Worm (Caenorhabditis elegans) whole organism, L4/young adult: ENCODE data around the gene srt-73.

Experiments
- W03F9.2 ChIP-seq: fragments of 150-350 bp; optimal IDR thresholded peaks from 2 replicates; lab custom pipeline; 2014; ENCODE audit warnings: missing biosample characterization, missing genetic modification characterization
- him-1 ChIP-seq: sonication (generic microtip); optimal IDR thresholded peaks from 2 replicates; lab custom pipeline; 2016; ENCODE audit warnings: missing genotype, missing genetic modification reagents, missing genetic modification characterization, missing compliant biosample characterization

ce11 chrIV:7926102-7926840, 47.2 kb downstream of the srt-73 start, which contains the start of gene rps-2:
- TF ChIP-seq him-1 (no peak), W03F9.2 (tag; lab: Kevin White, UChicago) (peak; percentile 23)
